Fruit fly (Drosophila melanogaster) whole organism, embryonic: ENCODE results near the gene Sulf1.
A peak's percentile ranks its signal among the peaks of the same experiment; 100 is the strongest.

Experiments
- ATbp ChIP-seq: fragments of 200-800 bp; sonication (Bioruptor generic); optimal IDR thresholded peaks from 2 replicates; lab custom pipeline; 2017; ENCODE audit warnings: missing biosample characterization, mild to moderate bottlenecking, missing genetic modification characterization, missing genetic modification reagents
- Ada2b ChIP-seq: fragments of 200-800 bp; sonication (Bioruptor generic); IDR thresholded peaks from 2 replicates; pipeline ENCODE4 v1.3.6; 2022; ENCODE audit warnings: missing biosample characterization, missing genetic modification characterization
- CG11085 ChIP-seq: fragments of 200-800 bp; sonication (Bioruptor generic); IDR thresholded peaks from 2 replicates; pipeline ENCODE4 v1.3.6; 2022; ENCODE audit warnings: missing biosample characterization, missing genetic modification characterization
- CG12391 ChIP-seq: fragments of 200-800 bp; sonication (Bioruptor generic); optimal IDR thresholded peaks from 3 replicates; lab custom pipeline; 2018; ENCODE audit warnings: missing biosample characterization, mild to moderate bottlenecking, missing genetic modification characterization, moderate library complexity
- CG12744 ChIP-seq: fragments of 200-800 bp; sonication (Bioruptor generic); optimal IDR thresholded peaks from 2 replicates; lab custom pipeline; 2016; ENCODE audit warnings: missing biosample characterization, missing genetic modification characterization
- CG13424 ChIP-seq: fragments of 200-800 bp; sonication (Bioruptor generic); optimal IDR thresholded peaks from 2 replicates; lab custom pipeline; 2019; ENCODE audit warnings: missing biosample characterization, mild to moderate bottlenecking, missing genetic modification characterization, moderate library complexity
- CG13775 ChIP-seq: fragments of 200-800 bp; sonication (Bioruptor generic); optimal IDR thresholded peaks from 3 replicates; lab custom pipeline; 2017; ENCODE audit warnings: missing biosample characterization, mild to moderate bottlenecking, missing genetic modification characterization
- CG14014 ChIP-seq: fragments of 200-800 bp; sonication (Bioruptor generic); IDR thresholded peaks from 2 replicates; pipeline ENCODE4 v1.3.6; 2022; ENCODE audit warnings: missing biosample characterization, missing genetic modification characterization
- CG16863 ChIP-seq: fragments of 200-800 bp; sonication (Bioruptor generic); optimal IDR thresholded peaks from 3 replicates; lab custom pipeline; 2016; ENCODE audit warnings: missing biosample characterization, missing genetic modification characterization
- CG1792 ChIP-seq: fragments of 200-800 bp; sonication (Bioruptor generic); optimal IDR thresholded peaks from 2 replicates; lab custom pipeline; 2016; ENCODE audit warnings: missing biosample characterization, missing genetic modification characterization
- CG2712 ChIP-seq: fragments of 200-800 bp; optimal IDR thresholded peaks from 3 replicates; lab custom pipeline; 2019; ENCODE audit warnings: missing biosample characterization, mild to moderate bottlenecking, missing genetic modification characterization, moderate library complexity
- CG30020 ChIP-seq: fragments of 200-800 bp; optimal IDR thresholded peaks from 2 replicates; lab custom pipeline; 2019; ENCODE audit warnings: missing biosample characterization, mild to moderate bottlenecking, missing genetic modification characterization, moderate library complexity
- CG3163 ChIP-seq: fragments of 200-800 bp; sonication (Bioruptor generic); optimal IDR thresholded peaks from 3 replicates; lab custom pipeline; 2016; ENCODE audit warnings: missing biosample characterization, missing genetic modification characterization
- CG6272 ChIP-seq: fragments of 200-800 bp; sonication (Bioruptor generic); IDR thresholded peaks from 2 replicates; pipeline ENCODE4 v1.3.6; 2022; ENCODE audit warnings: missing biosample characterization, missing genetic modification characterization
- CG6689 ChIP-seq: fragments of 200-800 bp; sonication (Bioruptor generic); IDR thresholded peaks from 2 replicates; pipeline ENCODE4 v1.3.6; 2022; ENCODE audit warnings: missing biosample characterization, missing genetic modification characterization
- CG6813 ChIP-seq: fragments of 200-800 bp; sonication (Bioruptor generic); optimal IDR thresholded peaks from 2 replicates; lab custom pipeline; 2017; ENCODE audit warnings: missing biosample characterization, missing genetic modification characterization, mild to moderate bottlenecking, moderate library complexity, missing genetic modification reagents
- CG8089 ChIP-seq: fragments of 200-800 bp; sonication (Bioruptor generic); optimal IDR thresholded peaks from 3 replicates; lab custom pipeline; 2016; ENCODE audit warnings: missing biosample characterization, missing genetic modification characterization
- CG8281 ChIP-seq: fragments of 200-800 bp; sonication (Bioruptor generic); optimal IDR thresholded peaks from 2 replicates; lab custom pipeline; 2018; ENCODE audit warnings: missing biosample characterization, mild to moderate bottlenecking, missing genetic modification characterization, moderate library complexity
- CG8290 ChIP-seq, 3 experiments: fragments of 200-800 bp; sonication (Bioruptor generic); optimal IDR thresholded peaks; 2 replicates each; lab custom pipeline; 2016 to 2019; ENCODE audit warnings: missing biosample characterization in 3 of 3, missing genetic modification characterization in 3 of 3, mild to moderate bottlenecking in 2 of 3, moderate library complexity in 1 of 3
- CG8388 ChIP-seq: fragments of 200-800 bp; sonication (Bioruptor generic); optimal IDR thresholded peaks from 2 replicates; lab custom pipeline; 2019; ENCODE audit warnings: missing biosample characterization, mild to moderate bottlenecking, missing genetic modification characterization, moderate library complexity
- CG8765 ChIP-seq: fragments of 200-800 bp; sonication (Bioruptor generic); IDR thresholded peaks from 2 replicates; pipeline ENCODE4 v1.3.6; 2022; ENCODE audit warnings: missing biosample characterization, missing genetic modification characterization
- CG9727 ChIP-seq: fragments of 200-800 bp; sonication (Bioruptor generic); optimal IDR thresholded peaks from 3 replicates; lab custom pipeline; 2017; ENCODE audit warnings: missing biosample characterization, mild to moderate bottlenecking, missing genetic modification characterization
- CG9797 ChIP-seq: fragments of 200-800 bp; sonication (Bioruptor generic); optimal IDR thresholded peaks from 3 replicates; lab custom pipeline; 2018; ENCODE audit warnings: missing biosample characterization, mild to moderate bottlenecking, missing genetic modification characterization
- CTCF ChIP-seq: fragments of 200-800 bp; sonication (Bioruptor generic); optimal IDR thresholded peaks from 2 replicates; lab custom pipeline; 2017; ENCODE audit warnings: missing biosample characterization, mild to moderate bottlenecking, missing genetic modification characterization, moderate library complexity
- Deaf1 ChIP-seq: fragments of 200-800 bp; optimal IDR thresholded peaks from 3 replicates; lab custom pipeline; 2019; ENCODE audit warnings: missing biosample characterization, mild to moderate bottlenecking, missing genetic modification characterization, moderate library complexity
- Dll ChIP-seq: fragments of 200-800 bp; sonication (Bioruptor generic); IDR thresholded peaks from 4 replicates; pipeline ENCODE4 v1.3.6; 2022; ENCODE audit warnings: missing biosample characterization, missing genetic modification characterization; ENCODE audit not compliant: partially characterized antibody
- E2f1 ChIP-seq: fragments of 200-800 bp; sonication (Bioruptor generic); IDR thresholded peaks from 2 replicates; pipeline ENCODE4 v1.3.6; 2022; ENCODE audit warnings: missing biosample characterization, missing genetic modification characterization
- GATAe ChIP-seq: fragments of 200-800 bp; sonication (Bioruptor generic); conservative IDR thresholded peaks from 2 replicates; pipeline ENCODE4 v1.3.6; 2022; ENCODE audit warnings: missing biosample characterization, missing genetic modification characterization
- Hmx ChIP-seq: fragments of 200-800 bp; sonication (Bioruptor generic); optimal IDR thresholded peaks from 2 replicates; lab custom pipeline; 2016; ENCODE audit warnings: missing biosample characterization, missing genetic modification characterization
- Mrtf ChIP-seq: fragments of 200-800 bp; sonication (Bioruptor generic); IDR thresholded peaks from 3 replicates; pipeline ENCODE4 v1.3.6; 2022; ENCODE audit warnings: missing biosample characterization, missing genetic modification characterization
- Side ChIP-seq: fragments of 200-800 bp; sonication (Bioruptor generic); optimal IDR thresholded peaks from 2 replicates; lab custom pipeline; 2016; ENCODE audit warnings: missing biosample characterization, missing genetic modification characterization
- Xbp1 ChIP-seq: fragments of 200-800 bp; sonication (Bioruptor generic); optimal IDR thresholded peaks from 3 replicates; lab custom pipeline; 2016; ENCODE audit warnings: missing biosample characterization, mild to moderate bottlenecking, missing genetic modification characterization
- ara ChIP-seq: fragments of 200-800 bp; sonication (Bioruptor generic); IDR thresholded peaks from 2 replicates; pipeline ENCODE4 v1.3.6; 2022; ENCODE audit warnings: missing biosample characterization, missing genetic modification characterization
- br ChIP-seq: fragments of >200 bp; optimal IDR thresholded peaks from 2 replicates; lab custom pipeline; 2017
- caup ChIP-seq: fragments of 200-800 bp; sonication (Bioruptor generic); optimal IDR thresholded peaks from 3 replicates; lab custom pipeline; 2017; ENCODE audit warnings: missing biosample characterization, mild to moderate bottlenecking, missing genetic modification characterization, moderate library complexity; ENCODE audit not compliant: severe bottlenecking
- dimm ChIP-seq: fragments of 200-800 bp; sonication (Bioruptor generic); IDR thresholded peaks from 2 replicates; pipeline ENCODE4 v1.3.6; 2022; ENCODE audit warnings: missing biosample characterization, missing genetic modification characterization
- fd102C ChIP-seq: fragments of 200-800 bp; sonication (Bioruptor generic); optimal IDR thresholded peaks from 2 replicates; lab custom pipeline; 2018; ENCODE audit warnings: missing biosample characterization, mild to moderate bottlenecking, missing genetic modification characterization, moderate library complexity
- jumu ChIP-seq: fragments of 200-800 bp; sonication (Bioruptor generic); optimal IDR thresholded peaks from 3 replicates; lab custom pipeline; 2016; ENCODE audit warnings: missing biosample characterization, missing genetic modification characterization
- klu ChIP-seq: fragments of 200-800 bp; sonication (Bioruptor generic); IDR thresholded peaks from 2 replicates; pipeline ENCODE4 v1.3.6; 2022; ENCODE audit warnings: missing biosample characterization, missing genetic modification characterization
- nau ChIP-seq: fragments of 200-800 bp; sonication (Bioruptor generic); optimal IDR thresholded peaks from 3 replicates; lab custom pipeline; 2017; ENCODE audit warnings: missing biosample characterization, mild to moderate bottlenecking, missing genetic modification characterization, missing genetic modification reagents
- run ChIP-seq: fragments of 200-800 bp; sonication (Bioruptor generic); optimal IDR thresholded peaks from 3 replicates; lab custom pipeline; 2018; ENCODE audit warnings: missing biosample characterization, mild to moderate bottlenecking, missing genetic modification characterization
- scrt ChIP-seq: fragments of 200-800 bp; sonication (Bioruptor generic); optimal IDR thresholded peaks from 2 replicates; lab custom pipeline; 2018; ENCODE audit warnings: missing biosample characterization, mild to moderate bottlenecking, missing genetic modification characterization, moderate library complexity
- seq ChIP-seq: fragments of 200-800 bp; sonication (Bioruptor generic); IDR thresholded peaks from 2 replicates; pipeline ENCODE4 v1.3.6; 2022; ENCODE audit warnings: missing biosample characterization, missing genetic modification characterization
- sob ChIP-seq: fragments of 200-800 bp; sonication (Bioruptor generic); IDR thresholded peaks from 2 replicates; pipeline ENCODE4 v1.3.6; 2022; ENCODE audit warnings: missing biosample characterization, missing genetic modification characterization
- tap ChIP-seq: fragments of 200-800 bp; optimal IDR thresholded peaks from 3 replicates; lab custom pipeline; 2019; ENCODE audit warnings: missing biosample characterization, mild to moderate bottlenecking, missing genetic modification characterization, moderate library complexity
- tup ChIP-seq: fragments of 200-800 bp; sonication (Bioruptor generic); optimal IDR thresholded peaks from 2 replicates; lab custom pipeline; 2016; ENCODE audit warnings: missing biosample characterization, mild to moderate bottlenecking, missing genetic modification characterization, moderate library complexity
- twi ChIP-seq: fragments of 200-800 bp; optimal IDR thresholded peaks from 2 replicates; lab custom pipeline; 2019; ENCODE audit warnings: missing biosample characterization, mild to moderate bottlenecking, missing genetic modification characterization, moderate library complexity
- wor ChIP-seq: fragments of 200-800 bp; sonication (Bioruptor generic); IDR thresholded peaks from 2 replicates; pipeline ENCODE4 v1.3.6; 2022; ENCODE audit warnings: missing biosample characterization, missing genetic modification characterization

Gene Sulf1

DNA sequence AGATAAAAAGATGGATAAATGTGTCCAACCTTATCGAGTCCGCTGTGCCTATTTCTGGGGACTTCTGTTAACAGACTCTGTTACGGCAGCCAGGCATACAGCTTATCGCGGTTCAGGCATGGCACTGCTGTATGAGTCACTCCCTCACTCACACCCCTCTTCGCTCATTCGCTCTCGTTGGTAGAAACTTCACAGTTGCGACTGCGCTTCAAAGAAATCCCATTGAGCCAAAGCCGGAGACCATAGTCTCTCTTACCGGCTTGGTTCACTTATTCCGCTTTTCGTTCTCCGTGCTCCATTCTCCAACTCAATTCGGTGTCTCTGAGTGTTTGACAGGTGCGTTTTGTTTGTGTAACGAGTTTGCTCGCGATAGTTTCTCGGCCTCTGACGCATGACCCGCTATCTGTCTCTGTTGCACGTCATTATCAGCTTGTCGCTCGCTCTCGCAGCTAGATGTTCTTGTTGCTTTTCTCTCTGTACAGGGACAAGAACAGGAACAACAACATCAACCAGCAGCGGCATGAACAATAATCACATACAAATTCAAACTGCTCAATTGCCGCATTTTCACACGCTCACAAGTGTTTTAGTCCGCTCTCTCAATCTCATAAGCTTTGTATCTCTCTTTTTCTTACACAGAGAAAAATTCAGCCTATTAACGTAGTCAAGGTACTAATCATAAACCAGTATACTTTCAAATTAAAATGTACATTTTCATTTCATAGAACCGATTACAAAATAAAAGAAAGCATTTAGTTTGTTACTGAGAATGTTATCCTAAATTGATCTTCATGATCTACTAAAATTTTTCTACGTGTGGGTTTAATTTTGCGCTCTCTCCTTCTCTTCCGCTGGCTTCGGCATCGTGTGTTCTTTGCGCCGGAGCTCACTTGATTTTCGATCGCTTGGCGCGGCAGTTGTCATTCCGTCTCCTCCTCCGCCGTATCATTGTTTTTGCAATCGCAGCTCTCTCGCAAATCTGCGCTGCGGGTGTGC is 59.1 kb downstream of the Sulf1 start (continued):
- TF ChIP-seq tap = peak; percentile 100
- TF ChIP-seq Mrtf (GFP tag; lab: Robert Waterston, UW) = peak; percentile 98; the same call in 2 of the 3 replicates
- TF ChIP-seq CG8290 (GFP tag; optimal IDR thresholded peaks at IDR 0.05; lab: Kevin White, UChicago) = peak; percentile 99
- peak; percentile 95 to 99 for TF ChIP-seq CG8290 (tag; optimal IDR thresholded peaks at IDR 0.05; lab: Kevin White, UChicago)
- TF ChIP-seq CG11085 = peak; percentile 97
- TF ChIP-seq Xbp1 (GFP tag; lab: Kevin White, UChicago) = peak; percentile 99
- peak; percentile 99 for TF ChIP-seq wor (GFP tag; lab: Robert Waterston, UW)
- TF ChIP-seq br (lab: Kevin White, UChicago) = no peak
- TF ChIP-seq CG8765 (GFP tag; lab: Robert Waterston, UW) = peak; percentile 99
- peak; percentile 99 for TF ChIP-seq CG8089 (GFP tag; lab: Kevin White, UChicago)
- peak; percentile 72 for TF ChIP-seq CTCF (GFP tag; lab: Kevin White, UChicago)
- peak; percentile 59; the same call in 3 of the 4 replicates for TF ChIP-seq Dll (GFP tag; lab: Robert Waterston, UW)
- TF ChIP-seq CG30020 = peak; percentile 91
- peak; percentile 99 for TF ChIP-seq klu (GFP tag; lab: Robert Waterston, UW)
- peak; percentile 97 for TF ChIP-seq GATAe (GFP tag; lab: Robert Waterston, UW)
- TF ChIP-seq CG2712 (tag; lab: Kevin White, UChicago) = peak; percentile 100
- peak; percentile 99 for TF ChIP-seq caup (GFP tag; lab: Kevin White, UChicago)
- TF ChIP-seq Side (GFP tag; lab: Kevin White, UChicago) = peak; percentile 99
- TF ChIP-seq CG3163 = peak; percentile 97
- TF ChIP-seq CG1792 = peak; percentile 99
- TF ChIP-seq CG13424 (tag; lab: Kevin White, UChicago) = peak; percentile 100
- TF ChIP-seq CG9727 (GFP tag; lab: Kevin White, UChicago) = peak; percentile 100
- peak; percentile 96 for TF ChIP-seq Hmx
- TF ChIP-seq run (tag; lab: Kevin White, UChicago) = peak; percentile 99
- peak; percentile 98 for TF ChIP-seq scrt
- peak; percentile 99 for TF ChIP-seq fd102C (GFP tag; lab: Kevin White, UChicago)
- peak; percentile 100 for TF ChIP-seq seq (GFP tag; lab: Robert Waterston, UW)
- TF ChIP-seq CG12744 = peak; percentile 99
- peak; percentile 57 for TF ChIP-seq CG9797 (GFP tag; lab: Kevin White, UChicago)
- peak; percentile 99 for TF ChIP-seq CG13775
- TF ChIP-seq CG14014 (GFP tag; lab: Robert Waterston, UW) = peak; percentile 98
- TF ChIP-seq jumu (GFP tag; lab: Kevin White, UChicago) = peak; percentile 99
- TF ChIP-seq twi (tag; lab: Kevin White, UChicago) = peak; percentile 99
- TF ChIP-seq sob (GFP tag; lab: Robert Waterston, UW) = peak; percentile 100
- TF ChIP-seq CG8281 = peak; percentile 95
- peak; percentile 99 for TF ChIP-seq ara (GFP tag; lab: Robert Waterston, UW)
- peak; percentile 99 for TF ChIP-seq CG6689
- peak; percentile 98 for TF ChIP-seq nau (GFP tag; lab: Kevin White, UChicago)
- peak; percentile 99 for TF ChIP-seq ATbp (GFP tag; lab: Kevin White, UChicago)
- TF ChIP-seq Deaf1 (tag; lab: Kevin White, UChicago) = peak; percentile 91
- TF ChIP-seq CG6813 (GFP tag; lab: Kevin White, UChicago) = peak; percentile 99
- TF ChIP-seq Ada2b = peak; percentile 100
- peak; percentile 99 for TF ChIP-seq CG16863 (GFP tag; lab: Kevin White, UChicago)
- TF ChIP-seq dimm (GFP tag; lab: Robert Waterston, UW) = no peak; the same call in 1 of the 2 replicates
- peak; percentile 96 for TF ChIP-seq tup
- TF ChIP-seq CG8388 = peak; percentile 99
- TF ChIP-seq E2f1 (GFP tag; lab: Robert Waterston, UW) = peak; percentile 100
- peak; percentile 98 for TF ChIP-seq CG6272 (GFP tag; lab: Robert Waterston, UW)
- TF ChIP-seq CG12391 = peak; percentile 100
